Worm (Caenorhabditis elegans) whole organism, L3 larva: ENCODE data around the gene ZK470.1.

ENCODE experiments used
- R02D3.7 ChIP-seq: fragments of 150-350 bp; optimal IDR thresholded peaks from 2 replicates; lab custom pipeline; 2014; ENCODE audit warnings: missing biosample characterization, missing genetic modification characterization
- ZK546.5 ChIP-seq: sonication (generic microtip); optimal IDR thresholded peaks from 2 replicates; lab custom pipeline; 2017; ENCODE audit warnings: missing biosample characterization, missing genetic modification characterization
- ama-1 ChIP-seq: fragments of 150-350 bp; optimal IDR thresholded peaks from 2 replicates; lab custom pipeline; 2018
- ceh-28 ChIP-seq: fragments of 150-350 bp; optimal IDR thresholded peaks from 2 replicates; lab custom pipeline; 2014; ENCODE audit warnings: missing biosample characterization, missing genetic modification reagents, missing genetic modification characterization
- ceh-82 ChIP-seq: fragments of 150-350 bp; optimal IDR thresholded peaks from 2 replicates; lab custom pipeline; 2014; ENCODE audit warnings: missing biosample characterization, missing genetic modification characterization
- daf-12 ChIP-seq: fragments of 150-350 bp; optimal IDR thresholded peaks from 2 replicates; lab custom pipeline; 2014; ENCODE audit warnings: missing biosample characterization, missing genetic modification reagents, missing genetic modification characterization
- egl-5 ChIP-seq: fragments of 150-350 bp; optimal IDR thresholded peaks from 2 replicates; lab custom pipeline; 2017; ENCODE audit warnings: missing biosample characterization, missing genetic modification reagents, missing genetic modification characterization, inconsistent platforms
- elt-1 ChIP-seq: fragments of 150-350 bp; optimal IDR thresholded peaks from 2 replicates; lab custom pipeline; 2014; ENCODE audit warnings: missing biosample characterization, missing genetic modification characterization
- elt-2 ChIP-seq: sonication (generic microtip); optimal IDR thresholded peaks from 2 replicates; lab custom pipeline; 2016; ENCODE audit warnings: missing genetic modification reagents, mild to moderate bottlenecking, missing genetic modification characterization, missing compliant biosample characterization
- elt-3 ChIP-seq, 3 experiments: fragments of 150-350 bp in 1 of 3; sonication (generic microtip) in 2 of 3; optimal IDR thresholded peaks; 2 replicates in 2 of 3; 4 replicates in 1 of 3; lab custom pipeline; 2014 to 2017; ENCODE audit warnings: missing biosample characterization in 3 of 3, missing genetic modification characterization in 3 of 3
- eor-1 ChIP-seq, 2 experiments: fragments of 150-350 bp; optimal IDR thresholded peaks; 2 replicates each; lab custom pipeline; 2014 to 2018; ENCODE audit warnings: missing biosample characterization in 2 of 2, missing genetic modification characterization in 2 of 2
- fkh-2 ChIP-seq: fragments of 150-350 bp; optimal IDR thresholded peaks from 2 replicates; lab custom pipeline; 2014; ENCODE audit warnings: missing biosample characterization, missing genetic modification reagents, missing genetic modification characterization
- fos-1 ChIP-seq: fragments of 150-350 bp; optimal IDR thresholded peaks from 2 replicates; lab custom pipeline; 2014; ENCODE audit warnings: missing biosample characterization, missing genetic modification characterization
- hmg-11 ChIP-seq: sonication (generic microtip); optimal IDR thresholded peaks from 2 replicates; lab custom pipeline; 2016; ENCODE audit warnings: missing genetic modification characterization, missing compliant biosample characterization
- jun-1 ChIP-seq: fragments of 150-350 bp; optimal IDR thresholded peaks from 2 replicates; lab custom pipeline; 2014; ENCODE audit warnings: missing biosample characterization, missing genetic modification reagents, missing genetic modification characterization
- lin-39 ChIP-seq: fragments of 150-350 bp; optimal IDR thresholded peaks from 2 replicates; lab custom pipeline; 2018; ENCODE audit warnings: missing biosample characterization, missing genetic modification reagents, missing genetic modification characterization
- lsy-12 ChIP-seq: sonication (generic microtip); optimal IDR thresholded peaks from 2 replicates; lab custom pipeline; 2016; ENCODE audit warnings: mild to moderate bottlenecking, missing genetic modification characterization, missing compliant biosample characterization
- mdl-1 ChIP-seq: fragments of 150-350 bp; optimal IDR thresholded peaks from 2 replicates; lab custom pipeline; 2014; ENCODE audit warnings: missing biosample characterization, missing genetic modification characterization
- mml-1 ChIP-seq: fragments of 150-350 bp; sonication (generic microtip); optimal IDR thresholded peaks from 3 replicates; lab custom pipeline; 2014; ENCODE audit warnings: missing biosample characterization, missing genetic modification characterization
- nfya-1 ChIP-seq: sonication (generic microtip); optimal IDR thresholded peaks from 2 replicates; lab custom pipeline; 2017; ENCODE audit warnings: missing genetic modification characterization, mild to moderate bottlenecking, missing compliant biosample characterization, antibody characterized with exemption, moderate library complexity; ENCODE audit not compliant: insufficient read depth
- nhr-11 ChIP-seq: fragments of 150-350 bp; optimal IDR thresholded peaks from 2 replicates; lab custom pipeline; 2014; ENCODE audit warnings: missing biosample characterization, missing genetic modification characterization
- nhr-12 ChIP-seq: fragments of 150-350 bp; optimal IDR thresholded peaks from 2 replicates; lab custom pipeline; 2014; ENCODE audit warnings: missing biosample characterization, missing genetic modification characterization
- nhr-23 ChIP-seq: fragments of 150-350 bp; optimal IDR thresholded peaks from 2 replicates; lab custom pipeline; 2014; ENCODE audit warnings: missing biosample characterization, missing genetic modification reagents, missing genetic modification characterization
- nhr-237 ChIP-seq: fragments of 150-350 bp; optimal IDR thresholded peaks from 2 replicates; lab custom pipeline; 2014; ENCODE audit warnings: missing biosample characterization, missing genetic modification characterization
- nhr-25 ChIP-seq: sonication (generic microtip); optimal IDR thresholded peaks from 2 replicates; lab custom pipeline; 2017; ENCODE audit warnings: missing biosample characterization, missing genetic modification characterization
- nhr-28 ChIP-seq: fragments of 150-350 bp; optimal IDR thresholded peaks from 2 replicates; lab custom pipeline; 2014; ENCODE audit warnings: missing biosample characterization, missing genetic modification characterization
- nhr-43 ChIP-seq: sonication (generic microtip); optimal IDR thresholded peaks from 2 replicates; lab custom pipeline; 2016; ENCODE audit warnings: mild to moderate bottlenecking, missing genetic modification characterization, missing compliant biosample characterization; ENCODE audit not compliant: poor library complexity, severe bottlenecking
- pqm-1 ChIP-seq: fragments of 150-350 bp; optimal IDR thresholded peaks from 2 replicates; lab custom pipeline; 2017; ENCODE audit warnings: missing biosample characterization, missing genetic modification characterization, inconsistent platforms
- sea-2 ChIP-seq: fragments of 150-350 bp; sonication (generic microtip); optimal IDR thresholded peaks from 4 replicates; lab custom pipeline; 2014; ENCODE audit warnings: missing biosample characterization, missing genetic modification reagents, missing genetic modification characterization
- unc-62 ChIP-seq: fragments of 150-350 bp; sonication (generic microtip); optimal IDR thresholded peaks from 4 replicates; lab custom pipeline; 2014; ENCODE audit warnings: missing biosample characterization, missing genetic modification reagents, missing genetic modification characterization
- ztf-11 ChIP-seq: fragments of 150-350 bp; optimal IDR thresholded peaks from 2 replicates; lab custom pipeline; 2014; ENCODE audit warnings: missing biosample characterization, missing genetic modification characterization
- ztf-4 ChIP-seq: fragments of 150-350 bp; optimal IDR thresholded peaks from 2 replicates; lab custom pipeline; 2014; ENCODE audit warnings: missing biosample characterization, missing genetic modification characterization

ZK470.1 gene

ce11 chrX:4133378-4133777 lies 30.1 kb upstream of the ZK470.1 start:
- TF ChIP-seq nhr-11 (tag; lab: Kevin White, UChicago) (no peak), eor-1 (tag; optimal IDR thresholded peaks at IDR 0.05; lab: Kevin White, UChicago) (no peak), ama-1 (peak; percentile 58), nhr-23 (tag; lab: Kevin White, UChicago) (no peak), sea-2 (GFP tag; lab: Kevin White, UChicago) (no peak), ZK546.5 (tag; lab: Kevin White, UChicago) (no peak), ceh-82 (tag; lab: Kevin White, UChicago) (no peak), mml-1 (tag; lab: Kevin White, UChicago) (no peak), elt-2 (tag; lab: Kevin White, UChicago) (peak; percentile 18), nhr-237 (tag; lab: Kevin White, UChicago) (no peak), daf-12 (tag; lab: Kevin White, UChicago) (no peak), nfya-1 (peak; percentile 9), pqm-1 (peak; percentile 15)

ce11 chrX:4134855-4135254 lies 28.6 kb upstream of the ZK470.1 start, which contains the start of gene ZK470.2:
ZK470.2 (plus strand) TSS chrX:4135155.
- TF ChIP-seq ZK546.5 (tag; lab: Kevin White, UChicago) (no peak), lsy-12 (no peak), eor-1 (tag; optimal IDR thresholded peaks at IDR 0.05; lab: Kevin White, UChicago) (no peak), ztf-11 (tag; lab: Kevin White, UChicago) (no peak), ztf-4 (tag; lab: Kevin White, UChicago) (no peak), nhr-25 (tag; lab: Kevin White, UChicago) (no peak), nhr-12 (tag; lab: Kevin White, UChicago) (no peak), fos-1 (tag; lab: Kevin White, UChicago) (no peak)

- no peak for TF ChIP-seq fkh-2 (tag; lab: Kevin White, UChicago)
These were observed 26.8 kb upstream of the ZK470.1 start for ce11 chrX:4136547-4137311.

ce11 chrX:4137452-4138164 lies 25.9 kb upstream of the ZK470.1 start:
- TF ChIP-seq jun-1 (peak; percentile 30), egl-5 (tag; lab: Kevin White, UChicago) (peak; percentile 4), ceh-28 (tag; lab: Kevin White, UChicago) (peak; percentile 57), mml-1 (tag; lab: Kevin White, UChicago) (no peak), nhr-28 (tag; lab: Kevin White, UChicago) (no peak), elt-3 (tag; optimal IDR thresholded peaks at IDR 0.05; lab: Kevin White, UChicago) (peak in 2 of 3 experiments; percentile 32 to 68), nhr-11 (tag; lab: Kevin White, UChicago) (no peak), elt-2 (tag; lab: Kevin White, UChicago) (peak; percentile 23), unc-62 (GFP tag; lab: Kevin White, UChicago) (peak; percentile 33), nhr-43 (tag; lab: Kevin White, UChicago) (peak; percentile 65), R02D3.7 (tag; lab: Kevin White, UChicago) (peak; percentile 9), ama-1 (peak; percentile 30), nhr-23 (tag; lab: Kevin White, UChicago) (peak; percentile 41), hmg-11 (tag; lab: Kevin White, UChicago) (peak; percentile 19), elt-1 (tag; lab: Kevin White, UChicago) (no peak), lin-39 (tag; lab: Kevin White, UChicago) (peak; percentile 66), nfya-1 (peak; percentile 51), mdl-1 (tag; lab: Kevin White, UChicago) (peak; percentile 29)
